Worm (Caenorhabditis elegans): Measurements from ENCODE around the gene semo-1.

Gene semo-1

ce11 chrIV:14050900-14051299, at the start of gene semo-1:
Gene semo-1 (plus strand): TSS chrIV:14051200.
- TF ChIP-seq aly-1 (tag; optimal IDR thresholded peaks at IDR 0.05) (no peak), scrt-1 (GFP tag; IDR thresholded peaks at IDR 0.05) (no peak), tbx-37 (GFP tag; conservative IDR thresholded peaks at IDR 0.05) (no peak), tra-4 (tag; optimal IDR thresholded peaks at IDR 0.05) (no peak), flt-1 (GFP tag; IDR thresholded peaks at IDR 0.05) (no peak), ceh-36 (tag; optimal IDR thresholded peaks at IDR 0.05) (no peak), tbx-11 (GFP tag; IDR thresholded peaks at IDR 0.05) (no peak)

ce11 chrIV:14001782-14002181, 49.2 kb upstream of the semo-1 start:
- TF ChIP-seq ceh-13 (GFP tag; optimal IDR thresholded peaks at IDR 0.05) (no peak), ama-1 (optimal IDR thresholded peaks at IDR 0.05) (no peak), flt-1 (GFP tag; IDR thresholded peaks at IDR 0.05) (no peak), aly-1 (tag; optimal IDR thresholded peaks at IDR 0.05) (no peak), hnd-1 (tag; optimal IDR thresholded peaks at IDR 0.05) (no peak), tbx-37 (GFP tag; conservative IDR thresholded peaks at IDR 0.05) (no peak)

ce11 chrIV:14008709-14009108, 42.3 kb upstream of the semo-1 start:
- TF ChIP-seq B0310.2 (tag; optimal IDR thresholded peaks at IDR 0.05) (no peak), ets-7 (tag; optimal IDR thresholded peaks at IDR 0.05) (no peak), hnd-1 (tag; optimal IDR thresholded peaks at IDR 0.05) (no peak), tra-4 (tag; optimal IDR thresholded peaks at IDR 0.05) (no peak), tbx-11 (GFP tag; IDR thresholded peaks at IDR 0.05) (no peak), flt-1 (GFP tag; IDR thresholded peaks at IDR 0.05) (no peak), tbx-37 (GFP tag; conservative IDR thresholded peaks at IDR 0.05) (no peak), scrt-1 (GFP tag; IDR thresholded peaks at IDR 0.05) (no peak), pes-1 (GFP tag; IDR thresholded peaks at IDR 0.05) (no peak), hmbx-1 (tag; optimal IDR thresholded peaks at IDR 0.05) (no peak), hmg-4 (GFP tag; optimal IDR thresholded peaks at IDR 0.05) (no peak)

ce11 chrIV:14013692-14014091, 37.3 kb upstream of the semo-1 start:
- TF ChIP-seq hmg-4 (GFP tag; optimal IDR thresholded peaks at IDR 0.05) (no peak), tra-4 (tag; optimal IDR thresholded peaks at IDR 0.05) (no peak), hnd-1 (tag; optimal IDR thresholded peaks at IDR 0.05) (peak; percentile 62), aly-1 (tag; optimal IDR thresholded peaks at IDR 0.05) (no peak), ama-1 (optimal IDR thresholded peaks at IDR 0.05) (no peak), B0310.2 (tag; optimal IDR thresholded peaks at IDR 0.05) (peak; percentile 4), ceh-36 (tag; optimal IDR thresholded peaks at IDR 0.05) (no peak), sea-1 (GFP tag; conservative IDR thresholded peaks at IDR 0.05) (peak; percentile 80), ceh-13 (GFP tag; optimal IDR thresholded peaks at IDR 0.05) (peak; percentile 67), ets-7 (tag; optimal IDR thresholded peaks at IDR 0.05) (no peak), flt-1 (GFP tag; IDR thresholded peaks at IDR 0.05) (peak; percentile 81), F13C5.2 (tag; optimal IDR thresholded peaks at IDR 0.05) (peak; percentile 68), hmbx-1 (tag; optimal IDR thresholded peaks at IDR 0.05) (peak; percentile 1), tbx-11 (GFP tag; IDR thresholded peaks at IDR 0.05) (peak; percentile 75), tbx-37 (GFP tag; conservative IDR thresholded peaks at IDR 0.05) (peak; percentile 72), pes-1 (GFP tag; IDR thresholded peaks at IDR 0.05) (no peak; the same call in 1 of the 2 replicates), scrt-1 (GFP tag; IDR thresholded peaks at IDR 0.05) (no peak)

ce11 chrIV:14015844-14016243, 35.2 kb upstream of the semo-1 start, which contains the start of gene srw-63:
Gene srw-63 (minus strand): TSS chrIV:14015944.
- TF ChIP-seq ama-1 (optimal IDR thresholded peaks at IDR 0.05) = no peak
- TF ChIP-seq pes-1 (GFP tag; IDR thresholded peaks at IDR 0.05) = no peak
- TF ChIP-seq aly-1 (tag; optimal IDR thresholded peaks at IDR 0.05) = no peak
- TF ChIP-seq flt-1 (GFP tag; IDR thresholded peaks at IDR 0.05) = no peak
- TF ChIP-seq B0310.2 (tag; optimal IDR thresholded peaks at IDR 0.05) = no peak
- no peak for TF ChIP-seq hmg-4 (GFP tag; optimal IDR thresholded peaks at IDR 0.05)
- TF ChIP-seq scrt-1 (GFP tag; IDR thresholded peaks at IDR 0.05) = no peak
- no peak for TF ChIP-seq ets-7 (tag; optimal IDR thresholded peaks at IDR 0.05)
- no peak for TF ChIP-seq sea-1 (GFP tag; conservative IDR thresholded peaks at IDR 0.05)
- TF ChIP-seq ceh-13 (GFP tag; optimal IDR thresholded peaks at IDR 0.05) = no peak
- no peak for TF ChIP-seq F13C5.2 (tag; optimal IDR thresholded peaks at IDR 0.05)
- no peak for TF ChIP-seq tbx-37 (GFP tag; conservative IDR thresholded peaks at IDR 0.05)

ce11 chrIV:14019883-14020282, 31.1 kb upstream of the semo-1 start, which contains the start of the genes irld-56 and irld-55:
Gene irld-56 (minus strand): TSS chrIV:14019983.
Gene irld-55 (plus strand): TSS chrIV:14020198.
- no peak for TF ChIP-seq tbx-11 (GFP tag; IDR thresholded peaks at IDR 0.05)
- TF ChIP-seq hnd-1 (tag; optimal IDR thresholded peaks at IDR 0.05) = no peak
- no peak for TF ChIP-seq F13C5.2 (tag; optimal IDR thresholded peaks at IDR 0.05)
- TF ChIP-seq aly-1 (tag; optimal IDR thresholded peaks at IDR 0.05) = no peak
- TF ChIP-seq hmbx-1 (tag; optimal IDR thresholded peaks at IDR 0.05) = no peak
- no peak for TF ChIP-seq ceh-13 (GFP tag; optimal IDR thresholded peaks at IDR 0.05)

ce11 chrIV:14032620-14033501, 18.1 kb upstream of the semo-1 start:
- TF ChIP-seq flt-1 (GFP tag; IDR thresholded peaks at IDR 0.05) = no peak
- peak; percentile 28 for TF ChIP-seq F13C5.2 (tag; optimal IDR thresholded peaks at IDR 0.05)
- no peak for TF ChIP-seq hnd-1 (tag; optimal IDR thresholded peaks at IDR 0.05)
- peak; percentile 13 for TF ChIP-seq hmbx-1 (tag; optimal IDR thresholded peaks at IDR 0.05)
- peak; percentile 24 for TF ChIP-seq ets-7 (tag; optimal IDR thresholded peaks at IDR 0.05)
- TF ChIP-seq B0310.2 (tag; optimal IDR thresholded peaks at IDR 0.05) = no peak
- TF ChIP-seq ama-1 (optimal IDR thresholded peaks at IDR 0.05) = peak; percentile 75

- no peak for TF ChIP-seq B0310.2 (tag; optimal IDR thresholded peaks at IDR 0.05)
- TF ChIP-seq tra-4 (tag; optimal IDR thresholded peaks at IDR 0.05) = no peak
- TF ChIP-seq hmbx-1 (tag; optimal IDR thresholded peaks at IDR 0.05) = no peak
- no peak for TF ChIP-seq scrt-1 (GFP tag; IDR thresholded peaks at IDR 0.05)
- no peak for TF ChIP-seq hnd-1 (tag; optimal IDR thresholded peaks at IDR 0.05)
- no peak for TF ChIP-seq aly-1 (tag; optimal IDR thresholded peaks at IDR 0.05)
- TF ChIP-seq tbx-37 (GFP tag; conservative IDR thresholded peaks at IDR 0.05) = no peak
- TF ChIP-seq flt-1 (GFP tag; IDR thresholded peaks at IDR 0.05) = no peak
- TF ChIP-seq ama-1 (optimal IDR thresholded peaks at IDR 0.05) = no peak
- TF ChIP-seq pes-1 (GFP tag; IDR thresholded peaks at IDR 0.05) = no peak
Observed at ce11 chrIV:14033502-14033751, 17.6 kb upstream of the semo-1 start.
